Worm (Caenorhabditis elegans) whole organism, mixed stage, embryonic: ENCODE measurements around the gene B0304.2.

Experiments
- M03D4.4 ChIP-seq: sonication (generic microtip); optimal IDR thresholded peaks from 2 replicates; lab custom pipeline; 2017; ENCODE audit warnings: mild to moderate bottlenecking, missing genetic modification characterization, missing compliant biosample characterization
- bed-3 ChIP-seq: fragments of 200-800 bp; sonication (Bioruptor generic); optimal IDR thresholded peaks from 3 replicates; lab custom pipeline; 2018; ENCODE audit warnings: mild to moderate bottlenecking, missing genetic modification characterization, moderate library complexity, missing compliant biosample characterization
- blmp-1 ChIP-seq: fragments of 150-350 bp; optimal IDR thresholded peaks from 2 replicates; lab custom pipeline; 2014; ENCODE audit warnings: missing biosample characterization, missing genetic modification characterization
- ceh-39 ChIP-seq: fragments of 150-350 bp; optimal IDR thresholded peaks from 2 replicates; lab custom pipeline; 2014; ENCODE audit warnings: missing biosample characterization, missing genetic modification characterization
- ceh-43 ChIP-seq: fragments of 200-800 bp; sonication (Bioruptor generic); optimal IDR thresholded peaks from 2 replicates; lab custom pipeline; 2018; ENCODE audit warnings: mild to moderate bottlenecking, missing genetic modification characterization, moderate library complexity, missing compliant biosample characterization
- ceh-83 ChIP-seq: fragments of 200-800 bp; sonication (Bioruptor generic); optimal IDR thresholded peaks from 2 replicates; lab custom pipeline; 2018; ENCODE audit warnings: mild to moderate bottlenecking, missing genetic modification characterization, missing compliant biosample characterization
- ces-1 ChIP-seq: fragments of 150-350 bp; optimal IDR thresholded peaks from 2 replicates; lab custom pipeline; 2014; ENCODE audit warnings: missing biosample characterization, missing genetic modification reagents, missing genetic modification characterization
- cnd-1 ChIP-seq: fragments of 200-800 bp; sonication (Bioruptor generic); optimal IDR thresholded peaks from 2 replicates; lab custom pipeline; 2018; ENCODE audit warnings: mild to moderate bottlenecking, missing genetic modification characterization, missing compliant biosample characterization
- drap-1 ChIP-seq: fragments of 200-800 bp; sonication (Bioruptor generic); optimal IDR thresholded peaks from 3 replicates; lab custom pipeline; 2018; ENCODE audit warnings: mild to moderate bottlenecking, missing genetic modification characterization, missing compliant biosample characterization
- elt-1 ChIP-seq: sonication (generic microtip); optimal IDR thresholded peaks from 2 replicates; lab custom pipeline; 2017; ENCODE audit warnings: missing genetic modification characterization, mild to moderate bottlenecking, missing compliant biosample characterization, antibody characterized with exemption, moderate library complexity, borderline replicate concordance; ENCODE audit not compliant: insufficient read depth
- elt-3 ChIP-seq: fragments of 150-350 bp; optimal IDR thresholded peaks from 2 replicates; lab custom pipeline; 2014; ENCODE audit warnings: missing biosample characterization, missing genetic modification characterization
- flh-1 ChIP-seq: fragments of 200-800 bp; sonication (Bioruptor generic); optimal IDR thresholded peaks from 2 replicates; lab custom pipeline; 2018; ENCODE audit warnings: mild to moderate bottlenecking, missing genetic modification characterization, moderate library complexity, missing compliant biosample characterization
- hlh-1 ChIP-seq: fragments of 150-350 bp; optimal IDR thresholded peaks from 2 replicates; lab custom pipeline; 2014; ENCODE audit warnings: missing biosample characterization, missing genetic modification reagents, missing genetic modification characterization
- lin-13 ChIP-seq: fragments of 150-350 bp; optimal IDR thresholded peaks from 2 replicates; lab custom pipeline; 2014; ENCODE audit warnings: missing biosample characterization, missing genetic modification characterization
- lin-32 ChIP-seq: fragments of 200-800 bp; sonication (Bioruptor generic); optimal IDR thresholded peaks from 2 replicates; lab custom pipeline; 2018; ENCODE audit warnings: mild to moderate bottlenecking, missing genetic modification characterization, missing compliant biosample characterization
- lsy-2 ChIP-seq: fragments of 150-350 bp; optimal IDR thresholded peaks from 2 replicates; lab custom pipeline; 2014; ENCODE audit warnings: missing biosample characterization, missing genetic modification characterization
- mab-5 ChIP-seq: fragments of 150-350 bp; optimal IDR thresholded peaks from 2 replicates; lab custom pipeline; 2014; ENCODE audit warnings: missing biosample characterization, missing genetic modification characterization
- mep-1 ChIP-seq: fragments of 150-350 bp; optimal IDR thresholded peaks from 2 replicates; lab custom pipeline; 2017; ENCODE audit warnings: missing biosample characterization, missing genetic modification reagents, missing genetic modification characterization, inconsistent platforms
- mls-2 ChIP-seq: sonication (generic microtip); optimal IDR thresholded peaks from 2 replicates; lab custom pipeline; 2016; ENCODE audit warnings: mild to moderate bottlenecking, missing genetic modification characterization, moderate library complexity, missing compliant biosample characterization
- nhr-2 ChIP-seq: fragments of 150-350 bp; optimal IDR thresholded peaks from 2 replicates; lab custom pipeline; 2014; ENCODE audit warnings: missing biosample characterization, missing genetic modification characterization
- nhr-28 ChIP-seq: fragments of 150-350 bp; optimal IDR thresholded peaks from 2 replicates; lab custom pipeline; 2014; ENCODE audit warnings: missing biosample characterization, missing genetic modification characterization
- sem-2 ChIP-seq: fragments of 200-800 bp; sonication (Bioruptor generic); optimal IDR thresholded peaks from 2 replicates; lab custom pipeline; 2018; ENCODE audit warnings: mild to moderate bottlenecking, missing genetic modification characterization, missing compliant biosample characterization
- snpc-4 ChIP-seq: fragments of 150-350 bp; optimal IDR thresholded peaks from 2 replicates; lab custom pipeline; 2014; ENCODE audit warnings: missing biosample characterization, missing genetic modification characterization
- sptf-1 ChIP-seq: sonication (generic microtip); optimal IDR thresholded peaks from 2 replicates; lab custom pipeline; 2017; ENCODE audit warnings: mild to moderate bottlenecking, missing genetic modification characterization, moderate library complexity, missing compliant biosample characterization
- tbx-8 ChIP-seq: fragments of 200-800 bp; sonication (Bioruptor generic); optimal IDR thresholded peaks from 2 replicates; lab custom pipeline; 2018; ENCODE audit warnings: mild to moderate bottlenecking, missing genetic modification characterization, moderate library complexity, missing compliant biosample characterization
- unc-120 ChIP-seq: sonication (generic microtip); optimal IDR thresholded peaks from 2 replicates; lab custom pipeline; 2017; ENCODE audit warnings: missing genetic modification characterization, missing compliant biosample characterization; ENCODE audit not compliant: poor library complexity, severe bottlenecking
- unc-39 ChIP-seq: fragments of 150-350 bp; optimal IDR thresholded peaks from 2 replicates; lab custom pipeline; 2014; ENCODE audit warnings: missing biosample characterization, missing genetic modification characterization
- unc-62 ChIP-seq: fragments of 150-350 bp; optimal IDR thresholded peaks from 2 replicates; lab custom pipeline; 2014; ENCODE audit warnings: missing biosample characterization, missing genetic modification reagents, missing genetic modification characterization
- zip-8 ChIP-seq: fragments of 150-350 bp; optimal IDR thresholded peaks from 2 replicates; lab custom pipeline; 2014; ENCODE audit warnings: missing biosample characterization, missing genetic modification characterization

B0304.2 gene

DNA sequence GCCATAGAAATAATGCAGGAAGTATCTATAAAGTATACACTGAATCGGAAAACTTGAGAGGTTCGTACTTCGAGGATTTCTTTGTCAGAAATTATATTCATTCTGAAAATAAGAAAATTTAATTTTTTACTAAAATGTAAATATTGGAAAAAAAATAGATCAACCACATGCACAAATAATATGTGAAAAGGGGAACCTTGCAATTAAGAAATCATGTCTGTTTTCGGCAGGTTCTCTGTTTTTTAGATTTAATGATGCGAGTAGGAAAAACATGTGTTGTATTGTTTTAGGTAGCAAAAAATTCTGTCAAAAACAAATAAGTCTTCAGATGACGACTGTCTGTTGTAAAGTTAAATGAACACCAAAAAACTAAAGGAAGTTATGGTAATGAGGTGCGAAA lies 13.7 kb downstream of the B0304.2 start, which contains the start of gene sra-33:
sra-33 (minus strand) TSS at position 101 of the 400 bp plus-strand sequence.
- TF ChIP-seq zip-8 (tag; lab: Kevin White, UChicago) (no peak), M03D4.4 (tag; lab: Kevin White, UChicago) (no peak), nhr-2 (no peak), bed-3 (no peak), lsy-2 (tag; lab: Kevin White, UChicago) (no peak), blmp-1 (tag; lab: Kevin White, UChicago) (no peak), tbx-8 (GFP tag; lab: Kevin White, UChicago) (no peak)

- no peak for TF ChIP-seq lin-32
- TF ChIP-seq snpc-4 (tag; lab: Kevin White, UChicago): no peak
- TF ChIP-seq ceh-43 (GFP tag; lab: Kevin White, UChicago): no peak
- no peak for TF ChIP-seq bed-3
- TF ChIP-seq hlh-1: no peak
- TF ChIP-seq blmp-1 (tag; lab: Kevin White, UChicago): no peak
- TF ChIP-seq M03D4.4 (tag; lab: Kevin White, UChicago): no peak
- TF ChIP-seq elt-1: no peak
- TF ChIP-seq ceh-83 (GFP tag; lab: Kevin White, UChicago): no peak
- no peak for TF ChIP-seq lin-13 (tag; lab: Kevin White, UChicago)
- no peak for TF ChIP-seq sptf-1
- no peak for TF ChIP-seq ces-1 (GFP tag; lab: Kevin White, UChicago)
- TF ChIP-seq nhr-28: no peak
- no peak for TF ChIP-seq ceh-39 (tag; lab: Kevin White, UChicago)
Measured at ce11 chrII:4540631-4541030, 17.2 kb downstream of the B0304.2 start, which contains the start of gene sra-36. Gene sra-36, minus strand, starts transcription at chrII:4540731.

- TF ChIP-seq lsy-2 (tag; lab: Kevin White, UChicago): no peak
- no peak for TF ChIP-seq unc-39 (tag; lab: Kevin White, UChicago)
- no peak for TF ChIP-seq lin-13 (tag; lab: Kevin White, UChicago)
- no peak for TF ChIP-seq ceh-43 (GFP tag; lab: Kevin White, UChicago)
- no peak for TF ChIP-seq elt-3 (tag; lab: Kevin White, UChicago)
- TF ChIP-seq tbx-8 (GFP tag; lab: Kevin White, UChicago): no peak
- TF ChIP-seq flh-1: no peak
- no peak for TF ChIP-seq snpc-4 (tag; lab: Kevin White, UChicago)
- TF ChIP-seq, all 35 proteins: peak for 0
Measured at ce11 chrII:4543568-4543967, 20.1 kb downstream of the B0304.2 start, which contains the start of gene sra-34. Gene sra-34, minus strand, starts transcription at chrII:4543668.

DNA sequence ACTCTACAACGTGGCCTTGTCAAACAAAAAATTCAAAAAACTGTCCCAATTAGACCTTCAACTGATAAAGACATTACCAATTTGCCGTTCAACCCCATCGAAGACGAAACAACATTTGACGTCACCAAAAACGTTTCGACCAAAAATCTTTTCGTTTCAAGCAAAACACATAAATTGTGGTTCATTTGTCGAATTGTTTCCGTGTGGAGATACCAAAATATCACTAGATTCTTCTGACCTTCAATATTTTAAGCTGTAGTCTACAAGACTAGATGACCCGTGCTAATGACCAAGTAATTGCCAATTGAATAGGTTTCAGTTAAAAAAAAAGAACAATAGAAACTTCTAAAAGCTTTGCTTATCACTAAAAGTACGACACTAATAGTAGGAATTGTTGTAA lies 25.0 kb downstream of the B0304.2 start:
- TF ChIP-seq lin-13 (tag; lab: Kevin White, UChicago) (no peak), M03D4.4 (tag; lab: Kevin White, UChicago) (no peak), zip-8 (tag; lab: Kevin White, UChicago) (no peak), mep-1 (tag; lab: Kevin White, UChicago) (no peak), elt-3 (tag; lab: Kevin White, UChicago) (no peak), lsy-2 (tag; lab: Kevin White, UChicago) (no peak), unc-62 (GFP tag; lab: Kevin White, UChicago) (no peak), unc-120 (tag; lab: Kevin White, UChicago) (no peak), ceh-39 (tag; lab: Kevin White, UChicago) (no peak)
- TF ChIP-seq, all 35 proteins: peak for 0

DNA sequence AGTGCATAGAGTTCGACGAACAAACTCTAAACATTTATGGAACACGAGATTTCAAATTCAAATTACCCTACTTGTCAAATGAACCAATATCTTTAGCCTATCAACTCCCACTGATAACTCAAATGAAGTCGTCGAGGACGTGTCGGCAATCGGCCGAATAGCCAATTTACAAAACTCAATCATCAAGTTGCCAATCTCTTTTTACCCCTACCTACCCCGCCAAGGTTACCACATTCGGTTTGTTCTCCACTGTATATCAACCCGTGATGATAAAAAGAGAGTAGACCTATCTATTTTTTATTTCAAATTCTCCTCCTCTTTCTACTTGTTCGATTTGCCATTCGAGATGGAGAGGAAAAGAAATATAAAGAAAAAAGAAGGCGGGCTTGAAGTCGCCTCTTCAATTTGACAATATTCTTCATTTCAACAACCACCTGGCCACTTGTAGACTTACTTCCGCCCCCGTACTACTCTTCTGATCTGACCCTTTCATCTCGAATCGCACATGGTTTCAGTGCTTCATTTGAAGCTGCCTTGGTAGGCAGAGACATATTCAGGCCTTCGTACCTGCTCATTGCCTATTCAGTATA lies 26.7 kb downstream of the B0304.2 start:
- TF ChIP-seq hlh-1: no peak
- TF ChIP-seq nhr-28: no peak
- no peak for TF ChIP-seq cnd-1 (tag; lab: Kevin White, UChicago)
- TF ChIP-seq sptf-1: no peak
- no peak for TF ChIP-seq ceh-43 (GFP tag; lab: Kevin White, UChicago)
- no peak for TF ChIP-seq mab-5 (tag; lab: Kevin White, UChicago)
- no peak for TF ChIP-seq mls-2 (tag; lab: Kevin White, UChicago)
- no peak for TF ChIP-seq unc-62 (GFP tag; lab: Kevin White, UChicago)
- no peak for TF ChIP-seq sem-2 (GFP tag; lab: Kevin White, UChicago)
- no peak for TF ChIP-seq ceh-83 (GFP tag; lab: Kevin White, UChicago)
- TF ChIP-seq flh-1: no peak
- TF ChIP-seq blmp-1 (tag; lab: Kevin White, UChicago): no peak
- no peak for TF ChIP-seq drap-1
- TF ChIP-seq mep-1 (tag; lab: Kevin White, UChicago): no peak
- TF ChIP-seq lin-32: no peak
- TF ChIP-seq unc-39 (tag; lab: Kevin White, UChicago): no peak
